Worm (Caenorhabditis elegans): ENCODE data around the gene cpsf-1.

Gene cpsf-1

ce11 chrIV:2048839-2049238 lies 16.0 kb upstream of the cpsf-1 start:
- TF ChIP-seq skn-1 (tag; optimal IDR thresholded peaks at IDR 0.05) (peak; percentile 11), ceh-28 (tag; optimal IDR thresholded peaks at IDR 0.05) (peak; percentile 57), fkh-10 (GFP tag; optimal IDR thresholded peaks at IDR 0.05) (peak; percentile 80), nhr-23 (tag; optimal IDR thresholded peaks at IDR 0.05) (peak; percentile 75), pha-4 (tag; optimal IDR thresholded peaks at IDR 0.05) (peak; percentile 18), nhr-25 (tag; optimal IDR thresholded peaks at IDR 0.05) (peak; percentile 69), nhr-237 (tag; optimal IDR thresholded peaks at IDR 0.05) (no peak), mdl-1 (tag; optimal IDR thresholded peaks at IDR 0.05) (no peak), egl-5 (tag; optimal IDR thresholded peaks at IDR 0.05) (peak; percentile 95), lin-15B (tag; optimal IDR thresholded peaks at IDR 0.05) (peak; percentile 64), nfya-1 (tag; optimal IDR thresholded peaks at IDR 0.05; ENCODE audit: insufficient read depth) (peak; percentile 86), unc-62 (GFP tag; optimal IDR thresholded peaks at IDR 0.05) (peak; percentile 66), elt-1 (tag; optimal IDR thresholded peaks at IDR 0.05) (peak; percentile 62), zag-1 (tag; optimal IDR thresholded peaks at IDR 0.05) (peak; percentile 65), ceh-82 (tag; optimal IDR thresholded peaks at IDR 0.05) (peak; percentile 12), nhr-43 (tag; optimal IDR thresholded peaks at IDR 0.05; ENCODE audit: poor library complexity, severe bottlenecking) (peak; percentile 51), R02D3.7 (tag; optimal IDR thresholded peaks at IDR 0.05) (peak; percentile 37), jun-1 (tag; optimal IDR thresholded peaks at IDR 0.05) (peak; percentile 39), nhr-12 (tag; optimal IDR thresholded peaks at IDR 0.05) (no peak), lsy-12 (tag; optimal IDR thresholded peaks at IDR 0.05) (peak; percentile 31), hmg-11 (tag; optimal IDR thresholded peaks at IDR 0.05) (peak; percentile 83), mml-1 (tag; optimal IDR thresholded peaks at IDR 0.05) (no peak), lin-39 (tag; optimal IDR thresholded peaks at IDR 0.05) (peak; percentile 76), tbx-2 (tag; optimal IDR thresholded peaks at IDR 0.05) (peak; percentile 23), sea-2 (GFP tag; optimal IDR thresholded peaks at IDR 0.05) (peak; percentile 16), ceh-9 (tag; optimal IDR thresholded peaks at IDR 0.05) (no peak), snpc-4 (tag; optimal IDR thresholded peaks at IDR 0.05) (peak; percentile 36), pqm-1 (tag; optimal IDR thresholded peaks at IDR 0.05) (no peak)

ce11 chrIV:2037497-2037896 lies 4.7 kb upstream of the cpsf-1 start:
- no peak for TF ChIP-seq tbx-2 (tag; optimal IDR thresholded peaks at IDR 0.05)
- no peak for TF ChIP-seq nhr-77 (tag; optimal IDR thresholded peaks at IDR 0.05)
- no peak for TF ChIP-seq aly-2 (tag; optimal IDR thresholded peaks at IDR 0.05)

ce11 chrIV:2036974-2037373 lies 4.2 kb upstream of the cpsf-1 start, which contains the start of the genes Y76B12C.9 and cng-2:
Y76B12C.9 (minus strand) TSS chrIV:2037074.
cng-2 (plus strand) TSS chrIV:2037191.
- no peak for TF ChIP-seq egl-27 (tag; optimal IDR thresholded peaks at IDR 0.05)
- TF ChIP-seq pha-4 (tag; optimal IDR thresholded peaks at IDR 0.05): no peak
- no peak for TF ChIP-seq lin-39 (tag; optimal IDR thresholded peaks at IDR 0.05)
- no peak for TF ChIP-seq lsy-12 (tag; optimal IDR thresholded peaks at IDR 0.05)
- TF ChIP-seq ceh-28 (tag; optimal IDR thresholded peaks at IDR 0.05): no peak
- no peak for TF ChIP-seq elt-2 (tag; optimal IDR thresholded peaks at IDR 0.05)
- no peak for TF ChIP-seq nhr-11 (tag; optimal IDR thresholded peaks at IDR 0.05)
- TF ChIP-seq fos-1 (tag; optimal IDR thresholded peaks at IDR 0.05): no peak
- TF ChIP-seq nhr-12 (tag; optimal IDR thresholded peaks at IDR 0.05): no peak
- TF ChIP-seq ZK546.5 (tag; optimal IDR thresholded peaks at IDR 0.05): no peak
- no peak for TF ChIP-seq mml-1 (tag; optimal IDR thresholded peaks at IDR 0.05)
- no peak for TF ChIP-seq nhr-25 (tag; optimal IDR thresholded peaks at IDR 0.05)
- TF ChIP-seq ceh-16 (tag; optimal IDR thresholded peaks at IDR 0.05): no peak
- no peak for TF ChIP-seq elt-1 (tag; optimal IDR thresholded peaks at IDR 0.05)
- no peak for TF ChIP-seq eor-1 (tag; optimal IDR thresholded peaks at IDR 0.05)
- TF ChIP-seq sea-2 (GFP tag; optimal IDR thresholded peaks at IDR 0.05): no peak
- no peak for TF ChIP-seq nhr-43 (tag; optimal IDR thresholded peaks at IDR 0.05; ENCODE audit: poor library complexity, severe bottlenecking)

ce11 chrIV:2008920-2009319 lies 23.9 kb downstream of the cpsf-1 start:
- TF ChIP-seq eor-1 (tag; optimal IDR thresholded peaks at IDR 0.05) (no peak), nhr-76 (tag; optimal IDR thresholded peaks at IDR 0.05) (no peak), sea-2 (GFP tag; optimal IDR thresholded peaks at IDR 0.05) (no peak), nhr-11 (tag; optimal IDR thresholded peaks at IDR 0.05) (no peak)

Measured in whole organism, L3 larva.